Fruit fly (Drosophila melanogaster): Measurements from ENCODE around the gene CG6356.

DNA sequence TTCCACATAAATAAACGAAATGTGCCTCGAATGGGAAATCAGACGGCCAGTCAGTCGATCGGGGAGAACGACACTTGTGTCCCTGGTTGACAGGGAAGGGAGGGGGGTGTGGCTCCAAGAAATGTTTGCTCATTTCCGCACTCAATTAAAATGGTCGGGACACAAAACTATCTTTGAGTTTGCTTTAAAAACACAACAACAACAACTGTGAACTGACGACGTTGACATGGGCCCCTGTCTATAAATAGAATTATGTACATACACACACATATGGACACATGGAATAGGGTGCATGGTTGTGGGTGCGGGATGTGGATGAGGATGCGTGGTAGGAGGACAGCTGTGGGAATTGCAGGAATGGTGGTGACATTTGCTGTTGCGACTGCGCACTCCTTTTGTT lies 13.7 kb upstream of the CG6356 start:
- TF ChIP-seq psq (optimal IDR thresholded peaks at IDR 0.05), result no peak
- no peak for TF ChIP-seq pan (optimal IDR thresholded peaks at IDR 0.05)
- TF ChIP-seq CG8478 (optimal IDR thresholded peaks at IDR 0.05), result no peak
- peak in 1 of 2 experiments; percentile 18 for TF ChIP-seq EcR (GFP tag; optimal IDR thresholded peaks at IDR 0.05)
- TF ChIP-seq usp (GFP tag; optimal IDR thresholded peaks at IDR 0.05), result no peak
